Fruit fly (Drosophila melanogaster) whole organism, adult: Measurements from ENCODE around the gene kumpel.

Source experiments
- CG14711 ChIP-seq: fragments of 200-800 bp; sonication (Bioruptor generic); optimal IDR thresholded peaks from 2 replicates; lab custom pipeline; 2018; ENCODE audit warnings: missing biosample characterization, mild to moderate bottlenecking, missing genetic modification characterization, moderate library complexity
- CG33017 ChIP-seq: fragments of 200-800 bp; sonication (Bioruptor generic); optimal IDR thresholded peaks from 2 replicates; lab custom pipeline; 2018; ENCODE audit warnings: missing biosample characterization, mild to moderate bottlenecking, missing genetic modification characterization, moderate library complexity
- Crg-1 ChIP-seq: fragments of 200-800 bp; sonication (Bioruptor generic); optimal IDR thresholded peaks from 2 replicates; lab custom pipeline; 2016; ENCODE audit warnings: missing biosample characterization, missing genetic modification characterization
- kay ChIP-seq: fragments of 200-800 bp; sonication (Bioruptor generic); peaks from one replicate; lab custom pipeline; 2016; ENCODE audit warnings: missing biosample characterization, missing genetic modification characterization, borderline replicate concordance

- TF ChIP-seq kay (no peak), CG33017 (tag; lab: Kevin White, UChicago) (no peak), Crg-1 (GFP tag; lab: Kevin White, UChicago) (no peak), CG14711 (tag; lab: Kevin White, UChicago) (no peak)
Observed at dm6 chr3R:25870389-25870788, 36.4 kb upstream of the kumpel start.
